Worm (Caenorhabditis elegans) whole organism, midembryonic: Measurements from ENCODE around the gene fipr-15.

Experiments
- T22C8.4 ChIP-seq: fragments of 200-800 bp; sonication (Bioruptor generic); IDR thresholded peaks from 2 replicates; pipeline ENCODE4 v1.3.6; 2022; ENCODE audit warnings: missing genetic modification characterization, missing compliant biosample characterization
- cog-1 ChIP-seq: sonication (generic microtip); optimal IDR thresholded peaks from 2 replicates; lab custom pipeline; 2016; ENCODE audit warnings: missing genetic modification characterization, missing compliant biosample characterization
- flt-1 ChIP-seq: fragments of 200-800 bp; sonication (Bioruptor generic); IDR thresholded peaks from 2 replicates; pipeline ENCODE4 v1.3.6; 2022; ENCODE audit warnings: missing genetic modification characterization, missing compliant biosample characterization
- klf-2 ChIP-seq: fragments of 200-800 bp; sonication (Bioruptor generic); conservative IDR thresholded peaks from 2 replicates; pipeline ENCODE4 v1.3.6; 2022; ENCODE audit warnings: missing genetic modification reagents, missing genetic modification characterization, missing compliant biosample characterization
- ref-1 ChIP-seq: fragments of 200-800 bp; sonication (Bioruptor generic); conservative IDR thresholded peaks from 2 replicates; pipeline ENCODE4 v1.3.6; 2022; ENCODE audit warnings: missing genetic modification reagents, missing genetic modification characterization, missing compliant biosample characterization
- tab-1 ChIP-seq: fragments of 200-800 bp; sonication (Bioruptor generic); IDR thresholded peaks from 2 replicates; pipeline ENCODE4 v1.3.6; 2022; ENCODE audit warnings: missing genetic modification characterization, missing compliant biosample characterization
- ztf-23 ChIP-seq: fragments of 200-800 bp; sonication (Bioruptor generic); IDR thresholded peaks from 2 replicates; pipeline ENCODE4 v1.3.6; 2022; ENCODE audit warnings: missing genetic modification reagents, missing genetic modification characterization, missing compliant biosample characterization

ce11 chrIV:10851136-10851535 lies 29.2 kb upstream of the fipr-15 start:
- TF ChIP-seq cog-1 (tag; lab: Kevin White, UChicago) = no peak
- TF ChIP-seq tab-1 (GFP tag; lab: Robert Waterston, UW) = no peak
- TF ChIP-seq ztf-23 (GFP tag; lab: Robert Waterston, UW) = no peak
- TF ChIP-seq klf-2 (GFP tag; lab: Robert Waterston, UW) = no peak
- TF ChIP-seq flt-1 (GFP tag; lab: Robert Waterston, UW) = no peak
- no peak for TF ChIP-seq T22C8.4
- TF ChIP-seq ref-1 (GFP tag; lab: Robert Waterston, UW) = no peak
